Fruit fly (Drosophila melanogaster) whole organism, embryonic: ENCODE measurements around the gene CG4730.

Source experiments
- Abd-B ChIP-seq: fragments of 200-800 bp; sonication (Bioruptor generic); optimal IDR thresholded peaks from 2 replicates; lab custom pipeline; 2018; ENCODE audit warnings: missing biosample characterization, mild to moderate bottlenecking, missing genetic modification characterization, moderate library complexity
- Ada2b ChIP-seq: fragments of 200-800 bp; sonication (Bioruptor generic); IDR thresholded peaks from 2 replicates; pipeline ENCODE4 v1.3.6; 2022; ENCODE audit warnings: missing biosample characterization, missing genetic modification characterization
- CG10959 ChIP-seq: fragments of 200-800 bp; sonication (Bioruptor generic); IDR thresholded peaks from 2 replicates; pipeline ENCODE4 v1.3.6; 2022; ENCODE audit warnings: missing biosample characterization, missing genetic modification characterization
- CG10979 ChIP-seq: fragments of 200-800 bp; sonication (Bioruptor generic); optimal IDR thresholded peaks from 2 replicates; lab custom pipeline; 2018; ENCODE audit warnings: missing biosample characterization, mild to moderate bottlenecking, missing genetic modification characterization, moderate library complexity
- CG12299 ChIP-seq: fragments of 200-800 bp; sonication (Bioruptor generic); optimal IDR thresholded peaks from 2 replicates; lab custom pipeline; 2018; ENCODE audit warnings: missing biosample characterization, mild to moderate bottlenecking, missing genetic modification characterization
- CG12769 ChIP-seq: fragments of 200-800 bp; sonication (Bioruptor generic); optimal IDR thresholded peaks from 2 replicates; lab custom pipeline; 2019; ENCODE audit warnings: missing biosample characterization, mild to moderate bottlenecking, missing genetic modification characterization, moderate library complexity
- CG12942 ChIP-seq: fragments of 200-800 bp; sonication (Bioruptor generic); optimal IDR thresholded peaks from 3 replicates; lab custom pipeline; 2016; ENCODE audit warnings: missing biosample characterization, missing genetic modification characterization
- CG13296 ChIP-seq: fragments of 200-800 bp; sonication (Bioruptor generic); optimal IDR thresholded peaks from 3 replicates; lab custom pipeline; 2018; ENCODE audit warnings: missing biosample characterization, mild to moderate bottlenecking, missing genetic modification characterization
- CG14014 ChIP-seq: fragments of 200-800 bp; sonication (Bioruptor generic); IDR thresholded peaks from 2 replicates; pipeline ENCODE4 v1.3.6; 2022; ENCODE audit warnings: missing biosample characterization, missing genetic modification characterization
- CG14710 ChIP-seq: fragments of 200-800 bp; sonication (Bioruptor generic); optimal IDR thresholded peaks from 3 replicates; lab custom pipeline; 2019; ENCODE audit warnings: missing biosample characterization, mild to moderate bottlenecking, missing genetic modification characterization, moderate library complexity
- CG16779 ChIP-seq: fragments of 200-800 bp; sonication (Bioruptor generic); IDR thresholded peaks from 2 replicates; pipeline ENCODE4 v1.3.6; 2022; ENCODE audit warnings: missing biosample characterization, missing genetic modification characterization
- CG2199 ChIP-seq: fragments of 200-800 bp; sonication (Bioruptor generic); IDR thresholded peaks from 3 replicates; pipeline ENCODE4 v1.3.6; 2022; ENCODE audit warnings: missing biosample characterization, missing genetic modification characterization
- CG31224 ChIP-seq: fragments of 200-800 bp; sonication (Bioruptor generic); IDR thresholded peaks from 2 replicates; pipeline ENCODE4 v1.3.6; 2022; ENCODE audit warnings: missing biosample characterization, missing genetic modification characterization
- CG32532 ChIP-seq: fragments of 200-800 bp; sonication (Bioruptor generic); IDR thresholded peaks from 2 replicates; pipeline ENCODE4 v1.3.6; 2022; ENCODE audit warnings: missing biosample characterization, missing genetic modification characterization
- CG33557 ChIP-seq: fragments of 200-800 bp; sonication (Bioruptor generic); optimal IDR thresholded peaks from 2 replicates; lab custom pipeline; 2019; ENCODE audit warnings: missing biosample characterization, mild to moderate bottlenecking, missing genetic modification characterization, moderate library complexity
- CG42726 ChIP-seq: fragments of 200-800 bp; sonication (Bioruptor generic); IDR thresholded peaks from 2 replicates; pipeline ENCODE4 v1.3.6; 2022; ENCODE audit warnings: missing biosample characterization, missing genetic modification characterization; ENCODE audit not compliant: partially characterized antibody
- CG4617 ChIP-seq: fragments of 200-800 bp; sonication (Bioruptor generic); optimal IDR thresholded peaks from 3 replicates; lab custom pipeline; 2016; ENCODE audit warnings: missing biosample characterization, missing genetic modification characterization, borderline replicate concordance
- CG6791 ChIP-seq: fragments of 200-800 bp; sonication (Bioruptor generic); IDR thresholded peaks from 3 replicates; pipeline ENCODE4 v1.3.6; 2022; ENCODE audit warnings: missing biosample characterization, missing genetic modification characterization; ENCODE audit not compliant: partially characterized antibody
- CG7928 ChIP-seq: fragments of 200-800 bp; sonication (Bioruptor generic); optimal IDR thresholded peaks from 2 replicates; lab custom pipeline; 2017; ENCODE audit warnings: missing biosample characterization, mild to moderate bottlenecking, missing genetic modification characterization
- CG8478 ChIP-seq: fragments of >200 bp; optimal IDR thresholded peaks from 2 replicates; lab custom pipeline; 2018
- CG9437 ChIP-seq: fragments of 200-800 bp; sonication (Bioruptor generic); optimal IDR thresholded peaks from 2 replicates; lab custom pipeline; 2018; ENCODE audit warnings: missing biosample characterization, mild to moderate bottlenecking, missing genetic modification characterization
- Chrac-16 ChIP-seq: fragments of 200-800 bp; sonication (Bioruptor generic); optimal IDR thresholded peaks from 3 replicates; lab custom pipeline; 2016; ENCODE audit warnings: missing biosample characterization, missing genetic modification characterization
- CoRest ChIP-seq: fragments of 200-800 bp; sonication (Bioruptor generic); optimal IDR thresholded peaks from 3 replicates; lab custom pipeline; 2018; ENCODE audit warnings: missing biosample characterization, mild to moderate bottlenecking, missing genetic modification characterization, moderate library complexity
- HHEX ChIP-seq: fragments of 200-800 bp; sonication (Bioruptor generic); optimal IDR thresholded peaks from 3 replicates; lab custom pipeline; 2017; ENCODE audit warnings: missing biosample characterization, mild to moderate bottlenecking, missing genetic modification characterization, missing genetic modification reagents
- HLH54F ChIP-seq: fragments of 200-800 bp; sonication (Bioruptor generic); optimal IDR thresholded peaks from 3 replicates; lab custom pipeline; 2016; ENCODE audit warnings: missing biosample characterization, missing genetic modification characterization
- HmgZ ChIP-seq: fragments of 200-800 bp; sonication (Bioruptor generic); optimal IDR thresholded peaks from 2 replicates; lab custom pipeline; 2018; ENCODE audit warnings: missing biosample characterization, mild to moderate bottlenecking, missing genetic modification characterization
- Hr78 ChIP-seq, 2 experiments: fragments of 200-800 bp in 1 of 2; fragments of >200 bp in 1 of 2; sonication (Bioruptor generic) in 1 of 2; optimal IDR thresholded peaks; 2 replicates each; lab custom pipeline; 2017 to 2019; ENCODE audit warnings: missing biosample characterization in 2 of 2, missing genetic modification characterization in 2 of 2, mild to moderate bottlenecking in 1 of 2, moderate library complexity in 1 of 2
- Jarid2 ChIP-seq: fragments of 200-800 bp; sonication (Bioruptor generic); optimal IDR thresholded peaks from 3 replicates; lab custom pipeline; 2017; ENCODE audit warnings: mild to moderate bottlenecking, missing biosample characterization, missing genetic modification reagents, missing genetic modification characterization
- Med ChIP-seq: fragments of 200-800 bp; sonication (Bioruptor generic); peaks from one replicate; lab custom pipeline; 2016; ENCODE audit warnings: missing biosample characterization, missing genetic modification characterization, mild to moderate bottlenecking, inconsistent platforms, moderate library complexity
- Mrtf ChIP-seq: fragments of 200-800 bp; sonication (Bioruptor generic); IDR thresholded peaks from 3 replicates; pipeline ENCODE4 v1.3.6; 2022; ENCODE audit warnings: missing biosample characterization, missing genetic modification characterization
- Sry-β ChIP-seq: fragments of 200-800 bp; sonication (Bioruptor generic); optimal IDR thresholded peaks from 2 replicates; lab custom pipeline; 2018; ENCODE audit warnings: missing biosample characterization, mild to moderate bottlenecking, missing genetic modification characterization, moderate library complexity
- Vsx1 ChIP-seq: fragments of 200-800 bp; sonication (Bioruptor generic); optimal IDR thresholded peaks from 2 replicates; lab custom pipeline; 2017; ENCODE audit warnings: missing biosample characterization, mild to moderate bottlenecking, missing genetic modification characterization, missing genetic modification reagents
- Xbp1 ChIP-seq: fragments of 200-800 bp; sonication (Bioruptor generic); optimal IDR thresholded peaks from 3 replicates; lab custom pipeline; 2016; ENCODE audit warnings: missing biosample characterization, mild to moderate bottlenecking, missing genetic modification characterization
- YL-1 ChIP-seq: fragments of 200-800 bp; sonication (Bioruptor generic); optimal IDR thresholded peaks from 3 replicates; lab custom pipeline; 2017; ENCODE audit warnings: missing biosample characterization, mild to moderate bottlenecking, missing genetic modification characterization
- amos ChIP-seq: fragments of 200-800 bp; sonication (Bioruptor generic); IDR thresholded peaks from 2 replicates; pipeline ENCODE4 v1.3.6; 2022; ENCODE audit warnings: missing biosample characterization, missing genetic modification characterization; ENCODE audit not compliant: partially characterized antibody
- aop ChIP-seq: fragments of 200-800 bp; sonication (Bioruptor generic); IDR thresholded peaks from 2 replicates; pipeline ENCODE4 v1.3.6; 2022; ENCODE audit warnings: missing biosample characterization, missing genetic modification characterization
- cas ChIP-seq: fragments of 200-800 bp; sonication (Bioruptor generic); IDR thresholded peaks from 2 replicates; pipeline ENCODE4 v1.3.6; 2022; ENCODE audit warnings: missing biosample characterization, missing genetic modification characterization
- chif ChIP-seq, 2 experiments: fragments of 200-800 bp; sonication (Bioruptor generic); optimal IDR thresholded peaks; 3 replicates each; lab custom pipeline; 2016; ENCODE audit warnings: missing biosample characterization in 2 of 2, missing genetic modification characterization in 2 of 2
- en ChIP-seq: fragments of 200-800 bp; sonication (Bioruptor generic); optimal IDR thresholded peaks from 2 replicates; lab custom pipeline; 2016; ENCODE audit warnings: missing biosample characterization, missing genetic modification characterization
- jumu ChIP-seq: fragments of 200-800 bp; sonication (Bioruptor generic); optimal IDR thresholded peaks from 3 replicates; lab custom pipeline; 2016; ENCODE audit warnings: missing biosample characterization, missing genetic modification characterization
- kni ChIP-seq: fragments of 200-800 bp; sonication (Bioruptor generic); optimal IDR thresholded peaks from 3 replicates; lab custom pipeline; 2017; ENCODE audit warnings: mild to moderate bottlenecking, missing biosample characterization, missing genetic modification reagents, missing genetic modification characterization
- lilli ChIP-seq: fragments of 200-800 bp; sonication (Bioruptor generic); optimal IDR thresholded peaks from 3 replicates; lab custom pipeline; 2016; ENCODE audit warnings: missing biosample characterization, missing genetic modification characterization
- pan ChIP-seq, 4 experiments: fragments of >200 bp in 3 of 4; fragments of 200-800 bp in 1 of 4; sonication (Bioruptor generic) in 1 of 4; optimal IDR thresholded peaks in 3 of 4; IDR thresholded peaks in 1 of 4; 2 replicates each; pipeline versions ENCODE4 v1.3.6 to Lab custom; 2017 to 2022; ENCODE audit warnings: missing biosample characterization in 2 of 4, missing genetic modification characterization in 2 of 4, mixed read lengths in 1 of 4
- peb ChIP-seq: fragments of 200-800 bp; sonication (Bioruptor generic); IDR thresholded peaks from 2 replicates; pipeline ENCODE4 v1.3.6; 2022; ENCODE audit warnings: missing biosample characterization, missing genetic modification characterization
- row ChIP-seq: fragments of 200-800 bp; sonication (Bioruptor generic); IDR thresholded peaks from 3 replicates; pipeline ENCODE4 v1.3.6; 2022; ENCODE audit warnings: missing biosample characterization, missing genetic modification characterization
- run ChIP-seq: fragments of 200-800 bp; sonication (Bioruptor generic); optimal IDR thresholded peaks from 3 replicates; lab custom pipeline; 2018; ENCODE audit warnings: missing biosample characterization, mild to moderate bottlenecking, missing genetic modification characterization
- sc ChIP-seq, 3 experiments: fragments of >200 bp in 2 of 3; fragments of 200-800 bp in 1 of 3; sonication (Bioruptor generic) in 1 of 3; optimal IDR thresholded peaks; 2 replicates in 2 of 3; 3 replicates in 1 of 3; lab custom pipeline; 2017; ENCODE audit warnings: mild to moderate bottlenecking in 1 of 3, missing biosample characterization in 1 of 3, missing genetic modification characterization in 1 of 3, missing genetic modification reagents in 1 of 3
- seq ChIP-seq: fragments of 200-800 bp; sonication (Bioruptor generic); IDR thresholded peaks from 2 replicates; pipeline ENCODE4 v1.3.6; 2022; ENCODE audit warnings: missing biosample characterization, missing genetic modification characterization
- zfh1 ChIP-seq: fragments of 200-800 bp; sonication (Bioruptor generic); IDR thresholded peaks from 3 replicates; pipeline ENCODE4 v1.3.6; 2022; ENCODE audit warnings: missing biosample characterization, missing genetic modification characterization

CG4730 gene

dm6 chr3R:25686698-25687420 is 8.4 kb upstream of the CG4730 start, which contains the start of gene CLS (continued):
- TF ChIP-seq CG4617 (GFP tag; lab: Kevin White, UChicago) (peak; percentile 34), Vsx1 (no peak), CG10979 (no peak), Jarid2 (GFP tag; lab: Kevin White, UChicago) (no peak), Ada2b (GFP tag; lab: Robert Waterston, UW) (no peak), HLH54F (no peak), CG12299 (tag; lab: Kevin White, UChicago) (no peak), aop (GFP tag; lab: Robert Waterston, UW) (no peak), Hr78 (GFP tag; optimal IDR thresholded peaks at IDR 0.05; lab: Kevin White, UChicago) (no peak), CoRest (tag; lab: Kevin White, UChicago) (no peak), YL-1 (GFP tag; lab: Kevin White, UChicago) (peak; percentile 15), pan (optimal IDR thresholded peaks at IDR 0.05; lab: Kevin White, UChicago) (no peak), pan (GFP tag; optimal IDR thresholded peaks at IDR 0.05 in 1 of 2, IDR thresholded peaks at IDR 0.05 in 1 of 2) (no peak), CG2199 (GFP tag; lab: Robert Waterston, UW) (no peak), CG32532 (no peak), CG31224 (GFP tag; lab: Robert Waterston, UW) (no peak), CG14014 (GFP tag; lab: Robert Waterston, UW) (no peak), Mrtf (GFP tag; lab: Robert Waterston, UW) (no peak), CG14710 (tag; lab: Kevin White, UChicago) (peak; percentile 13), row (no peak), CG33557 (no peak), CG12942 (no peak), CG6791 (GFP tag; lab: Robert Waterston, UW) (0 out of 3 replicates have a peak, but pooled peaks have one; percentile 32), Abd-B (GFP tag; lab: Kevin White, UChicago) (no peak), Chrac-16 (GFP tag; lab: Kevin White, UChicago) (no peak), sc (optimal IDR thresholded peaks at IDR 0.05; lab: Kevin White, UChicago) (no peak), sc (GFP tag; optimal IDR thresholded peaks at IDR 0.05; lab: Kevin White, UChicago) (no peak), CG16779 (GFP tag; lab: Robert Waterston, UW) (no peak), CG12769 (tag; lab: Kevin White, UChicago) (no peak), CG7928 (GFP tag; lab: Kevin White, UChicago) (no peak), CG13296 (GFP tag; lab: Kevin White, UChicago) (no peak), Sry-β (GFP tag; lab: Kevin White, UChicago) (no peak), jumu (GFP tag; lab: Kevin White, UChicago) (no peak), en (GFP tag; lab: Kevin White, UChicago) (no peak), chif (GFP tag; optimal IDR thresholded peaks at IDR 0.05; lab: Kevin White, UChicago) (no peak), CG10959 (GFP tag; lab: Robert Waterston, UW) (no peak), run (tag; lab: Kevin White, UChicago) (no peak), seq (GFP tag; lab: Robert Waterston, UW) (no peak), Med (GFP tag; lab: Kevin White, UChicago) (peak; percentile 48), Xbp1 (GFP tag; lab: Kevin White, UChicago) (no peak), lilli (no peak), kni (GFP tag; lab: Kevin White, UChicago) (no peak), amos (GFP tag; lab: Robert Waterston, UW) (peak; percentile 56; the same call in 1 of the 2 replicates), HmgZ (tag; lab: Kevin White, UChicago) (peak; percentile 31), CG8478 (lab: Kevin White, UChicago) (no peak), zfh1 (no peak), CG9437 (GFP tag; lab: Kevin White, UChicago) (no peak), cas (no peak), peb (GFP tag; lab: Robert Waterston, UW) (no peak), HHEX (no peak), CG42726 (GFP tag; lab: Robert Waterston, UW) (no peak)
